Worm (Caenorhabditis elegans) whole organism, late embryonic: ENCODE data around the gene clec-62.

Experiments
- F13H6.1 ChIP-seq: sonication (generic microtip); optimal IDR thresholded peaks from 2 replicates; lab custom pipeline; 2016; ENCODE audit warnings: missing genetic modification characterization, missing compliant biosample characterization
- elt-2 ChIP-seq: sonication (generic microtip); optimal IDR thresholded peaks from 2 replicates; lab custom pipeline; 2016; ENCODE audit warnings: missing genetic modification reagents, missing genetic modification characterization, missing compliant biosample characterization
- pag-3 ChIP-seq: sonication (generic microtip); optimal IDR thresholded peaks from 2 replicates; lab custom pipeline; 2016; ENCODE audit warnings: missing compliant biosample characterization, missing genetic modification characterization, borderline replicate concordance
- pha-2 ChIP-seq: sonication (generic microtip); optimal IDR thresholded peaks from 2 replicates; lab custom pipeline; 2017; ENCODE audit warnings: mild to moderate bottlenecking, missing genetic modification characterization, missing compliant biosample characterization
- pha-4 ChIP-seq: fragments of 150-350 bp; optimal IDR thresholded peaks from 2 replicates; lab custom pipeline; 2018; ENCODE audit warnings: missing biosample characterization, missing genetic modification reagents, missing genetic modification characterization
- pqm-1 ChIP-seq: sonication (generic microtip); optimal IDR thresholded peaks from 2 replicates; lab custom pipeline; 2016; ENCODE audit warnings: missing genetic modification characterization, missing compliant biosample characterization
- sox-4 ChIP-seq: sonication (generic microtip); optimal IDR thresholded peaks from 2 replicates; lab custom pipeline; 2017; ENCODE audit warnings: mild to moderate bottlenecking, missing genetic modification characterization, inconsistent platforms, missing compliant biosample characterization
- syd-9 ChIP-seq: sonication (generic microtip); optimal IDR thresholded peaks from 2 replicates; lab custom pipeline; 2016; ENCODE audit warnings: mild to moderate bottlenecking, missing genetic modification characterization, moderate library complexity, missing compliant biosample characterization

DNA sequence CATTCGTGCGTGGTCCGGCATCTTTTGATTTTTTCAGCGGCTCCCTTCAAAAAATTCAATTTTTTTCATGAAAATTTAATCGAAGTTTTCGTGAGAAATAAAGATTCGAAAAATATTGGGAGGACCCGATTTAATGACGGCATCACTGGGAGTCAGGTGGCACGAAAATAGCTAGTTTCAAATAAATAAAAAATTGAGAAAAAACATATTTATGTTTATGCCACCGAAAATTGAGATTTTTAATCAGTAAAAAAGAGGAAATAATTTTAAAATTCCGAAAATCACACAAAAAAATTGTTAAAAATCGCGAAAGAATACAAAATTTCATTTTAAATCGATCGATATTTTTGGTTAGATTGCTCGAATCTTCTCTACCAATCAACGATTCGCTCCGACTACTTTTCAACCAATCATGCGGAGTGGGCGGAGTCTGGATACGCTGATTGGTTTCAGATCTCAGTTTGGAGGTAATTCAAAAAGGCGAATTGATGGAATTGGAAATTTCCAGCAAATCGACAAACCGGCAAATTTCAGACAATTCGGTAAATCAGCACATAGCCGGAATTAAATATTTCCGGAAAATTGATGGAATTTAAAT lies 16.8 kb downstream of the clec-62 start, which contains the start of gene gsy-1:
- no peak for TF ChIP-seq pha-2 (tag; lab: Kevin White, UChicago)
- TF ChIP-seq sox-4 = no peak
- no peak for TF ChIP-seq F13H6.1 (tag; lab: Kevin White, UChicago)
- TF ChIP-seq syd-9 (tag; lab: Kevin White, UChicago) = no peak
- no peak for TF ChIP-seq pha-4 (tag; lab: Kevin White, UChicago)
- no peak for TF ChIP-seq pag-3 (tag; lab: Kevin White, UChicago)
- TF ChIP-seq elt-2 (tag; lab: Kevin White, UChicago) = no peak
- no peak for TF ChIP-seq pqm-1 (tag; lab: Kevin White, UChicago)
